Fruit fly (Drosophila melanogaster): Measurements from ENCODE around the gene CG42752.

The CG42752 gene

DNA sequence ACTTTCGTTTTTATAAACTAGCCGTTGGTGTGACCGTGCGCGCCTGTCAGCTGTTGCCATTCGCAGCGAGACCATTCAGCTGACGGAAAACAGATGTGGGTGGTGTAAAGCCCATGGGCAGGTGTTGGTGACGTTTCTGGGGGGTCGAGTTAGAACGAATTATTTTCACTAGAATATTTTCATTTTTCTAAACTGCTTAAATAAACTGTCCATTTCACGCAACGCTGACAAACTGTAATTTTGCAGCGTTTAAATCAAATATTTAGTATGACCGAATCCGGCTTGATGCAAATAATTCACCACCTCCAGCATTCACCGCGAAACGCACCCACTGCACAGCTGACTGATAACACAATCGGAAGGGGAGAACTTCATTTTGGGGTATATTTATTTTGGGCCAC is 44.5 kb downstream of the CG42752 start, which contains the start of the genes CG10383 and CG10338 (continued):
- TF ChIP-seq Hand (GFP tag; optimal IDR thresholded peaks at IDR 0.05): peak; percentile 48
- peak; percentile 52 for TF ChIP-seq CG2202 (tag; optimal IDR thresholded peaks at IDR 0.05)
- TF ChIP-seq bigmax (GFP tag; optimal IDR thresholded peaks at IDR 0.05): no peak
- peak; percentile 62 for TF ChIP-seq Lhr (GFP tag; optimal IDR thresholded peaks at IDR 0.05)
- peak; percentile 41 for TF ChIP-seq CG6683 (GFP tag; optimal IDR thresholded peaks at IDR 0.05)
- TF ChIP-seq CG16813 (GFP tag; IDR thresholded peaks at IDR 0.05; ENCODE audit: partially characterized antibody): no peak
- peak; percentile 93 for TF ChIP-seq zfh1 (GFP tag; IDR thresholded peaks at IDR 0.05)
- TF ChIP-seq CG3838 (GFP tag; optimal IDR thresholded peaks at IDR 0.05): peak; percentile 65
- TF ChIP-seq CG1233 (GFP tag; optimal IDR thresholded peaks at IDR 0.05): peak; percentile 41
- TF ChIP-seq crp (GFP tag; optimal IDR thresholded peaks at IDR 0.05): peak; percentile 100
- TF ChIP-seq CG17912 (GFP tag; optimal IDR thresholded peaks at IDR 0.05): no peak
- TF ChIP-seq Tbp (GFP tag; optimal IDR thresholded peaks at IDR 0.05): no peak
- peak; percentile 41 for TF ChIP-seq Deaf1 (tag; optimal IDR thresholded peaks at IDR 0.05)
- TF ChIP-seq Adf1 (GFP tag; IDR thresholded peaks at IDR 0.05): peak; percentile 56
- TF ChIP-seq CG10209 (GFP tag; optimal IDR thresholded peaks at IDR 0.05): peak; percentile 78
- peak; percentile 82 for TF ChIP-seq CG1792 (GFP tag; optimal IDR thresholded peaks at IDR 0.05)
- TF ChIP-seq Doc3 (GFP tag; IDR thresholded peaks at IDR 0.05; ENCODE audit: partially characterized antibody): 0 out of 3 replicates have a peak, but pooled peaks have one; percentile 33
- TF ChIP-seq crc (GFP tag; optimal IDR thresholded peaks at IDR 0.05): peak; percentile 84
- TF ChIP-seq CG11560 (tag; IDR thresholded peaks at IDR 0.05): peak; percentile 66; the same call in 2 of the 3 replicates
- TF ChIP-seq nom (GFP tag; optimal IDR thresholded peaks at IDR 0.05): peak; percentile 17
- peak; percentile 92 for TF ChIP-seq Blimp-1 (GFP tag; optimal IDR thresholded peaks at IDR 0.05)
- TF ChIP-seq CG9817 (tag; optimal IDR thresholded peaks at IDR 0.05): peak; percentile 78
- peak; percentile 69; the same call in 1 of the 2 replicates for TF ChIP-seq aop (GFP tag; IDR thresholded peaks at IDR 0.05)
- peak; percentile 50 for TF ChIP-seq zen (tag; optimal IDR thresholded peaks at IDR 0.05)
- peak; percentile 87 for TF ChIP-seq pnt (GFP tag; optimal IDR thresholded peaks at IDR 0.05)
- TF ChIP-seq fu2 (GFP tag; optimal IDR thresholded peaks at IDR 0.05): peak; percentile 83
- peak; percentile 74 for TF ChIP-seq repo (GFP tag; optimal IDR thresholded peaks at IDR 0.05)
- TF ChIP-seq CG33213 (GFP tag; optimal IDR thresholded peaks at IDR 0.05): peak; percentile 86
- TF ChIP-seq CG4282 (GFP tag; optimal IDR thresholded peaks at IDR 0.05): peak; percentile 71
- peak; percentile 62 for TF ChIP-seq CG18764 (GFP tag; optimal IDR thresholded peaks at IDR 0.05)
- TF ChIP-seq Dbx (GFP tag; IDR thresholded peaks at IDR 0.05): peak; percentile 92
- peak; percentile 86 for TF ChIP-seq Bteb2 (GFP tag; optimal IDR thresholded peaks at IDR 0.05)
- TF ChIP-seq cwo (GFP tag; optimal IDR thresholded peaks at IDR 0.05): peak; percentile 80
- peak; percentile 89 for TF ChIP-seq CG10366 (GFP tag; IDR thresholded peaks at IDR 0.05)
- peak; percentile 88 for TF ChIP-seq CG17328 (GFP tag; IDR thresholded peaks at IDR 0.05)
- TF ChIP-seq CG9876 (GFP tag; optimal IDR thresholded peaks at IDR 0.05): peak; percentile 86
- TF ChIP-seq CG12219 (GFP tag; optimal IDR thresholded peaks at IDR 0.05): peak; percentile 62
- TF ChIP-seq Stat92E (GFP tag; optimal IDR thresholded peaks at IDR 0.05): peak in 1 of 3 experiments; percentile 75
- TF ChIP-seq her (GFP tag; optimal IDR thresholded peaks at IDR 0.05): peak; percentile 89
- no peak for TF ChIP-seq CG6791 (GFP tag; IDR thresholded peaks at IDR 0.05; ENCODE audit: partially characterized antibody)
- peak; percentile 87 for TF ChIP-seq tgo (GFP tag; IDR thresholded peaks at IDR 0.05)
- TF ChIP-seq CG7987 (GFP tag; optimal IDR thresholded peaks at IDR 0.05): peak; percentile 41
- TF ChIP-seq CG10274 (GFP tag; optimal IDR thresholded peaks at IDR 0.05): no peak
- TF ChIP-seq eve (GFP tag; optimal IDR thresholded peaks at IDR 0.05): no peak
- peak; percentile 31 for TF ChIP-seq tap (tag; optimal IDR thresholded peaks at IDR 0.05)
- TF ChIP-seq Mrtf (GFP tag; IDR thresholded peaks at IDR 0.05): peak; percentile 83
- no peak for TF ChIP-seq Dll (GFP tag; IDR thresholded peaks at IDR 0.05; ENCODE audit: partially characterized antibody)
- TF ChIP-seq nerfin-1 (tag; optimal IDR thresholded peaks at IDR 0.05): peak; percentile 57
- TF ChIP-seq kah (GFP tag; optimal IDR thresholded peaks at IDR 0.05): peak; percentile 13
- peak; percentile 67; the same call in 1 of the 3 replicates for TF ChIP-seq so (GFP tag; IDR thresholded peaks at IDR 0.05)

Data from whole organism, embryonic.